Fruit fly (Drosophila melanogaster): Measurements from ENCODE around the gene ppk22.

Gene ppk22

DNA sequence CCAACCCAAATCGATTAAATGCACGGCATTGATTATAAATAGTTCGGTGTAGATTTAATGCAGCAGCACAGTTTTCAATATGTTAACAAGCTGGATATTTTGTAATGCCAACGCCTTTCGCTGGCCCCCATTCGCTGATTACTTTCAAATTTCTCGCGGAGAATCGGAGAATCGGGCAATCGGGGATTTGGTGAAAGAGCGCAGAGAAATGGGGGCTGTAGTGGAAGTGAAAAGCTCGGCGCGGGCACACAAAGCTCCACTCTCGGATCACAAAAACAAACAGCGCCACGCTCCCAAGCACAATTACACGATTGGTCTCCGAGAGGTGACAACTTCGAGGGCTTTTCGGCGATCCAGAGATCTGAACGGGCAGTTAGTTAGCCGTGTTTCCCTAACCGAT, 18.0 kb downstream of the ppk22 start, which contains the start of gene Esp:
Esp (plus strand) TSS at position 301 of the 400 bp plus-strand sequence.
- TF ChIP-seq CG43689 (GFP tag; IDR thresholded peaks at IDR 0.05) (no peak), Opbp (GFP tag; IDR thresholded peaks at IDR 0.05; ENCODE audit: partially characterized antibody) (0 out of 3 replicates have a peak, but pooled peaks have one; percentile 7), CG34422 (GFP tag; IDR thresholded peaks at IDR 0.05) (no peak), Deaf1 (tag; optimal IDR thresholded peaks at IDR 0.05) (peak; percentile 53), Trl (optimal IDR thresholded peaks at IDR 0.05) (peak in 1 of 2 experiments; percentile 19), Trl (GFP tag; optimal IDR thresholded peaks at IDR 0.05) (no peak), emc (GFP tag; optimal IDR thresholded peaks at IDR 0.05) (no peak), CG9727 (GFP tag; optimal IDR thresholded peaks at IDR 0.05) (no peak), sens (GFP tag) (peak; percentile 39), HLH4C (GFP tag; IDR thresholded peaks at IDR 0.05; ENCODE audit: partially characterized antibody) (no peak)

DNA sequence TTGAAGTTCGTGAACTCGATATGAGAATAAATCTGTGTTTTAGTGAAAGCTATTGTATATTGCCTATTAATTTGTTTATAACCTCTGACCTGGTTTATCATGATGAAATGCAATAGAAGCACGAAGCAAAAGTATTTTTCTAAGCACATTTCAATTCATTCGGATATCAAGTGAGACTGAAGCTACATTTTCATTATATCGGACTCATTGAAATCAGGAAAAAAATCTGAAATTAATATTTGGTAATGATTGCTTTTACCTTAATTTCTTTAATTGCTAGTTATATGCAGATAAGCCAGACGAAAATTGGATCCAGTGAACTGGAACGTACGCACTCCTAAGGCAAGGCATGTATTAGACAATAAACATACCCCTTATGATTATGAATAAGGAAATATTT, 18.5 kb downstream of the ppk22 start, which contains the start of gene CG33658:
CG33658 (minus strand) TSS at position 101 of the 400 bp plus-strand sequence.
- TF ChIP-seq CG43689 (GFP tag; IDR thresholded peaks at IDR 0.05) (no peak), CG9797 (GFP tag; optimal IDR thresholded peaks at IDR 0.05) (no peak), B-H2 (GFP tag; optimal IDR thresholded peaks at IDR 0.05) (no peak), CHES-1-like (GFP tag; optimal IDR thresholded peaks at IDR 0.05) (no peak), CG1529 (GFP tag; optimal IDR thresholded peaks at IDR 0.05) (no peak), CG12219 (GFP tag; optimal IDR thresholded peaks at IDR 0.05) (no peak), dm (GFP tag; optimal IDR thresholded peaks at IDR 0.05) (no peak), Scr (GFP tag; IDR thresholded peaks at IDR 0.05; ENCODE audit: partially characterized antibody) (no peak), CG17328 (GFP tag; IDR thresholded peaks at IDR 0.05) (no peak)

DNA sequence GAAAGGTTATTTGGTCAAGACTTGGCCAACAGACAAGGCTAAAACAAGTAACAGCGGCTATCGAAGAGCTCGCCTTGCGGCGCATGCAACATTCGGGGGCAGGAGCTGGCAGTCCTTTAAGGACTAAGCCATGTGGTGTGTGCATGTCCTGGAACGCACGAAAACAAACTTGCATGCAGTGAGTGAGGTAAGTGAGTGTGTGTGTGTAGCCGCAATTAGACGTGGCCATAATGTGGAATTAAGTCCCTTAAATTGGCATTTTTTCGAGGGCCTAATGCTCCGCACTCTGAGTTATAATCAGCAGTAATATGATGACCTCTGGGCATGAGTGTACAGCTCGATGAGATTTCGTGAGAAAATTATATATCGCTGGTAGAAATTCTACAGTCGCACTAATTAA, 25.9 kb downstream of the ppk22 start, which contains the start of gene sosie:
sosie (plus strand) TSS at position 301 of the 400 bp plus-strand sequence.
- TF ChIP-seq danr (GFP tag; IDR thresholded peaks at IDR 0.05) (no peak), esg (GFP tag; conservative IDR thresholded peaks at IDR 0.05) (no peak), fd3F (GFP tag; optimal IDR thresholded peaks at IDR 0.05) (no peak), ken (GFP tag; IDR thresholded peaks at IDR 0.05) (no peak), CG10274 (GFP tag; optimal IDR thresholded peaks at IDR 0.05) (no peak), dimm (GFP tag; IDR thresholded peaks at IDR 0.05) (no peak), Doc3 (GFP tag; IDR thresholded peaks at IDR 0.05; ENCODE audit: partially characterized antibody) (no peak), CG7987 (GFP tag; optimal IDR thresholded peaks at IDR 0.05) (no peak), CG10321 (GFP tag; IDR thresholded peaks at IDR 0.05) (no peak), cad (GFP tag; optimal IDR thresholded peaks at IDR 0.05) (no peak), CG15696 (tag; optimal IDR thresholded peaks at IDR 0.05) (no peak), Ssrp (tag; optimal IDR thresholded peaks at IDR 0.05) (no peak), sc (optimal IDR thresholded peaks at IDR 0.05) (no peak), sc (GFP tag; optimal IDR thresholded peaks at IDR 0.05) (no peak), twi (tag; optimal IDR thresholded peaks at IDR 0.05) (no peak), Hmx (GFP tag; optimal IDR thresholded peaks at IDR 0.05) (no peak), CG42726 (GFP tag; IDR thresholded peaks at IDR 0.05; ENCODE audit: partially characterized antibody) (no peak), odd (GFP tag; optimal IDR thresholded peaks at IDR 0.05) (no peak), Sox102F (GFP tag; optimal IDR thresholded peaks at IDR 0.05) (no peak), Jarid2 (GFP tag; optimal IDR thresholded peaks at IDR 0.05) (no peak)
